Fruit fly (Drosophila melanogaster) whole organism, embryonic: ENCODE measurements around the gene RpL18.

Experiments used
- BtbVII ChIP-seq: fragments of 200-800 bp; sonication (Bioruptor generic); optimal IDR thresholded peaks from 3 replicates; lab custom pipeline; 2017; ENCODE audit warnings: missing biosample characterization, mild to moderate bottlenecking, missing genetic modification characterization
- CG10321 ChIP-seq: fragments of 200-800 bp; sonication (Bioruptor generic); IDR thresholded peaks from 2 replicates; pipeline ENCODE4 v1.3.6; 2022; ENCODE audit warnings: missing biosample characterization, missing genetic modification characterization
- CG11696 ChIP-seq: fragments of 200-800 bp; sonication (Bioruptor generic); IDR thresholded peaks from 2 replicates; pipeline ENCODE4 v1.3.6; 2022; ENCODE audit warnings: missing biosample characterization, missing genetic modification characterization
- CG12391 ChIP-seq: fragments of 200-800 bp; sonication (Bioruptor generic); optimal IDR thresholded peaks from 3 replicates; lab custom pipeline; 2018; ENCODE audit warnings: missing biosample characterization, mild to moderate bottlenecking, missing genetic modification characterization, moderate library complexity
- CG12769 ChIP-seq: fragments of 200-800 bp; sonication (Bioruptor generic); optimal IDR thresholded peaks from 2 replicates; lab custom pipeline; 2019; ENCODE audit warnings: missing biosample characterization, mild to moderate bottlenecking, missing genetic modification characterization, moderate library complexity
- CG13775 ChIP-seq: fragments of 200-800 bp; sonication (Bioruptor generic); optimal IDR thresholded peaks from 3 replicates; lab custom pipeline; 2017; ENCODE audit warnings: missing biosample characterization, mild to moderate bottlenecking, missing genetic modification characterization
- CG13894 ChIP-seq: fragments of 200-800 bp; sonication (Bioruptor generic); optimal IDR thresholded peaks from 3 replicates; lab custom pipeline; 2018; ENCODE audit warnings: missing biosample characterization, mild to moderate bottlenecking, missing genetic modification characterization, moderate library complexity
- CG14710 ChIP-seq: fragments of 200-800 bp; sonication (Bioruptor generic); optimal IDR thresholded peaks from 3 replicates; lab custom pipeline; 2019; ENCODE audit warnings: missing biosample characterization, mild to moderate bottlenecking, missing genetic modification characterization, moderate library complexity
- CG15479 ChIP-seq: fragments of 200-800 bp; sonication (Bioruptor generic); optimal IDR thresholded peaks from 3 replicates; lab custom pipeline; 2019; ENCODE audit warnings: missing biosample characterization, mild to moderate bottlenecking, missing genetic modification characterization, moderate library complexity
- CG15696 ChIP-seq: fragments of 200-800 bp; sonication (Bioruptor generic); optimal IDR thresholded peaks from 2 replicates; lab custom pipeline; 2019; ENCODE audit warnings: missing biosample characterization, mild to moderate bottlenecking, missing genetic modification characterization, moderate library complexity
- CG16813 ChIP-seq: fragments of 200-800 bp; sonication (Bioruptor generic); IDR thresholded peaks from 3 replicates; pipeline ENCODE4 v1.3.6; 2022; ENCODE audit warnings: missing biosample characterization, missing genetic modification characterization; ENCODE audit not compliant: partially characterized antibody
- CG17385 ChIP-seq: fragments of 200-800 bp; sonication (Bioruptor generic); optimal IDR thresholded peaks from 3 replicates; lab custom pipeline; 2018; ENCODE audit warnings: missing biosample characterization, mild to moderate bottlenecking, missing genetic modification characterization
- CG18476 ChIP-seq: fragments of 200-800 bp; sonication (Bioruptor generic); optimal IDR thresholded peaks from 2 replicates; lab custom pipeline; 2016; ENCODE audit warnings: missing biosample characterization, mild to moderate bottlenecking, missing genetic modification characterization
- CG18599 ChIP-seq: fragments of 200-800 bp; sonication (Bioruptor generic); optimal IDR thresholded peaks from 3 replicates; lab custom pipeline; 2017; ENCODE audit warnings: missing biosample characterization, missing genetic modification characterization, mild to moderate bottlenecking, moderate library complexity, missing genetic modification reagents
- CG2712 ChIP-seq: fragments of 200-800 bp; optimal IDR thresholded peaks from 3 replicates; lab custom pipeline; 2019; ENCODE audit warnings: missing biosample characterization, mild to moderate bottlenecking, missing genetic modification characterization, moderate library complexity
- CG31441 ChIP-seq: fragments of 200-800 bp; sonication (Bioruptor generic); IDR thresholded peaks from 2 replicates; pipeline ENCODE4 v1.3.6; 2022; ENCODE audit warnings: missing biosample characterization, missing genetic modification characterization
- CG3163 ChIP-seq: fragments of 200-800 bp; sonication (Bioruptor generic); optimal IDR thresholded peaks from 3 replicates; lab custom pipeline; 2016; ENCODE audit warnings: missing biosample characterization, missing genetic modification characterization
- CG3995 ChIP-seq: fragments of 200-800 bp; sonication (Bioruptor generic); optimal IDR thresholded peaks from 3 replicates; lab custom pipeline; 2016; ENCODE audit warnings: missing biosample characterization, missing genetic modification characterization
- CG6654 ChIP-seq: fragments of 200-800 bp; sonication (Bioruptor generic); optimal IDR thresholded peaks from 2 replicates; lab custom pipeline; 2017; ENCODE audit warnings: missing biosample characterization, mild to moderate bottlenecking, missing genetic modification characterization
- CG7372 ChIP-seq: fragments of 200-800 bp; sonication (Bioruptor generic); IDR thresholded peaks from 2 replicates; pipeline ENCODE4 v1.3.6; 2022; ENCODE audit warnings: missing biosample characterization, missing genetic modification characterization
- CTCF ChIP-seq: fragments of 200-800 bp; sonication (Bioruptor generic); optimal IDR thresholded peaks from 2 replicates; lab custom pipeline; 2017; ENCODE audit warnings: missing biosample characterization, mild to moderate bottlenecking, missing genetic modification characterization, moderate library complexity
- Elba2 ChIP-seq: fragments of 200-800 bp; sonication (Bioruptor generic); optimal IDR thresholded peaks from 3 replicates; lab custom pipeline; 2016; ENCODE audit warnings: missing biosample characterization, missing genetic modification characterization
- Hr39 ChIP-seq: fragments of >200 bp; optimal IDR thresholded peaks from 2 replicates; lab custom pipeline; 2017
- Hr51 ChIP-seq, 2 experiments: fragments of 200-800 bp; sonication (Bioruptor generic); optimal IDR thresholded peaks; 2 replicates in 1 of 2; 3 replicates in 1 of 2; lab custom pipeline; 2016 to 2018; ENCODE audit warnings: missing biosample characterization in 2 of 2, missing genetic modification characterization in 2 of 2, mild to moderate bottlenecking in 1 of 2, moderate library complexity in 1 of 2
- Hsf ChIP-seq: fragments of 200-800 bp; sonication (Bioruptor generic); optimal IDR thresholded peaks from 3 replicates; lab custom pipeline; 2016; ENCODE audit warnings: missing biosample characterization, missing genetic modification characterization
- NK7.1 ChIP-seq: fragments of 200-800 bp; sonication (Bioruptor generic); optimal IDR thresholded peaks from 3 replicates; lab custom pipeline; 2016; ENCODE audit warnings: missing biosample characterization, missing genetic modification characterization
- Nf-YC ChIP-seq: fragments of 200-800 bp; optimal IDR thresholded peaks from 3 replicates; lab custom pipeline; 2019; ENCODE audit warnings: missing biosample characterization, mild to moderate bottlenecking, missing genetic modification characterization, moderate library complexity
- NfI ChIP-seq: fragments of 200-800 bp; sonication (Bioruptor generic); optimal IDR thresholded peaks from 3 replicates; lab custom pipeline; 2018; ENCODE audit warnings: missing biosample characterization, mild to moderate bottlenecking, missing genetic modification characterization, moderate library complexity
- Sox100B ChIP-seq: fragments of 200-800 bp; sonication (Bioruptor generic); optimal IDR thresholded peaks from 3 replicates; lab custom pipeline; 2018; ENCODE audit warnings: missing biosample characterization, mild to moderate bottlenecking, missing genetic modification characterization
- Ssrp ChIP-seq: fragments of 200-800 bp; sonication (Bioruptor generic); optimal IDR thresholded peaks from 2 replicates; lab custom pipeline; 2018; ENCODE audit warnings: missing biosample characterization, mild to moderate bottlenecking, missing genetic modification characterization, moderate library complexity
- Stat92E ChIP-seq, 3 experiments: fragments of >200 bp in 2 of 3; fragments of 200-800 bp in 1 of 3; sonication (Bioruptor generic) in 1 of 3; optimal IDR thresholded peaks; 2 replicates each; lab custom pipeline; 2017 to 2019; ENCODE audit warnings: missing biosample characterization in 3 of 3, missing genetic modification characterization in 3 of 3, mild to moderate bottlenecking in 1 of 3, moderate library complexity in 1 of 3
- ab ChIP-seq: fragments of 200-800 bp; sonication (Bioruptor generic); optimal IDR thresholded peaks from 2 replicates; lab custom pipeline; 2016; ENCODE audit warnings: missing biosample characterization, missing genetic modification characterization
- bsh ChIP-seq, 2 experiments: fragments of 200-800 bp; sonication (Bioruptor generic); optimal IDR thresholded peaks; 2 replicates each; lab custom pipeline; 2017 to 2018; ENCODE audit warnings: mild to moderate bottlenecking in 2 of 2, missing biosample characterization in 2 of 2, missing genetic modification characterization in 2 of 2, moderate library complexity in 1 of 2
- chif ChIP-seq, 2 experiments: fragments of 200-800 bp; sonication (Bioruptor generic); optimal IDR thresholded peaks; 3 replicates each; lab custom pipeline; 2016; ENCODE audit warnings: missing biosample characterization in 2 of 2, missing genetic modification characterization in 2 of 2
- croc ChIP-seq: fragments of 200-800 bp; sonication (Bioruptor generic); conservative IDR thresholded peaks from 3 replicates; pipeline ENCODE4 v1.3.6; 2022; ENCODE audit warnings: missing biosample characterization, missing genetic modification characterization
- da ChIP-seq: fragments of 200-800 bp; sonication (Bioruptor generic); optimal IDR thresholded peaks from 2 replicates; lab custom pipeline; 2016; ENCODE audit warnings: missing biosample characterization, missing genetic modification characterization
- dan ChIP-seq: fragments of 200-800 bp; sonication (Bioruptor generic); IDR thresholded peaks from 2 replicates; pipeline ENCODE4 v1.3.6; 2022; ENCODE audit warnings: missing biosample characterization, missing genetic modification characterization
- dati ChIP-seq: fragments of 200-800 bp; sonication (Bioruptor generic); IDR thresholded peaks from 2 replicates; pipeline ENCODE4 v1.3.6; 2022; ENCODE audit warnings: missing biosample characterization, missing genetic modification characterization
- disco-r ChIP-seq: fragments of 200-800 bp; sonication (Bioruptor generic); optimal IDR thresholded peaks from 2 replicates; lab custom pipeline; 2016; ENCODE audit warnings: missing biosample characterization, missing genetic modification characterization
- dmrt99B ChIP-seq: fragments of 200-800 bp; sonication (Bioruptor generic); optimal IDR thresholded peaks from 2 replicates; lab custom pipeline; 2018; ENCODE audit warnings: missing biosample characterization, mild to moderate bottlenecking, missing genetic modification characterization, moderate library complexity
- ems ChIP-seq: fragments of 200-800 bp; sonication (Bioruptor generic); optimal IDR thresholded peaks from 3 replicates; lab custom pipeline; 2016; ENCODE audit warnings: missing biosample characterization, missing genetic modification characterization
- fd64A ChIP-seq: fragments of 200-800 bp; sonication (Bioruptor generic); optimal IDR thresholded peaks from 3 replicates; lab custom pipeline; 2018; ENCODE audit warnings: missing biosample characterization, mild to moderate bottlenecking, missing genetic modification characterization
- gcm ChIP-seq: fragments of 200-800 bp; sonication (Bioruptor generic); optimal IDR thresholded peaks from 2 replicates; lab custom pipeline; 2019; ENCODE audit warnings: missing biosample characterization, mild to moderate bottlenecking, missing genetic modification characterization, moderate library complexity
- lbe ChIP-seq: fragments of 200-800 bp; sonication (Bioruptor generic); optimal IDR thresholded peaks from 2 replicates; lab custom pipeline; 2016; ENCODE audit warnings: missing biosample characterization, mild to moderate bottlenecking, missing genetic modification characterization
- p53 ChIP-seq: fragments of 200-800 bp; sonication (Bioruptor generic); optimal IDR thresholded peaks from 2 replicates; lab custom pipeline; 2016; ENCODE audit warnings: missing biosample characterization, missing genetic modification characterization
- pros ChIP-seq: fragments of 200-800 bp; sonication (Bioruptor generic); optimal IDR thresholded peaks from 3 replicates; lab custom pipeline; 2019; ENCODE audit warnings: missing biosample characterization, mild to moderate bottlenecking, missing genetic modification characterization, moderate library complexity
- repo ChIP-seq: fragments of 200-800 bp; sonication (Bioruptor generic); optimal IDR thresholded peaks from 2 replicates; lab custom pipeline; 2016; ENCODE audit warnings: missing biosample characterization, missing genetic modification characterization
- slbo ChIP-seq: fragments of 200-800 bp; sonication (Bioruptor generic); IDR thresholded peaks from 2 replicates; pipeline ENCODE4 v1.3.6; 2022; ENCODE audit warnings: missing biosample characterization, missing genetic modification characterization
- sna ChIP-seq: fragments of 200-800 bp; sonication (Bioruptor generic); IDR thresholded peaks from 2 replicates; pipeline ENCODE4 v1.3.6; 2022; ENCODE audit warnings: missing biosample characterization, missing genetic modification characterization; ENCODE audit not compliant: partially characterized antibody
- vvl ChIP-seq: fragments of 200-800 bp; sonication (Bioruptor generic); IDR thresholded peaks from 2 replicates; pipeline ENCODE4 v1.3.6; 2022; ENCODE audit warnings: missing biosample characterization, missing genetic modification characterization
- wdn ChIP-seq: fragments of 200-800 bp; sonication (Bioruptor generic); IDR thresholded peaks from 2 replicates; pipeline ENCODE4 v1.3.6; 2022; ENCODE audit warnings: missing biosample characterization, missing genetic modification characterization

RpL18 gene

dm6 chr3L:7250469-7250868, 9.3 kb upstream of the RpL18 start, which contains the start of gene MED4 (continued):
- TF ChIP-seq wdn (GFP tag; lab: Robert Waterston, UW) (peak; percentile 67), Elba2 (GFP tag; lab: Kevin White, UChicago) (no peak), CG3163 (peak; percentile 72), Stat92E (GFP tag; optimal IDR thresholded peaks at IDR 0.05; lab: Kevin White, UChicago) (peak in 1 of 3 experiments; percentile 58), CG14710 (tag; lab: Kevin White, UChicago) (peak; percentile 75), CG13894 (tag; lab: Kevin White, UChicago) (peak; percentile 72), CG17385 (peak; percentile 67), chif (GFP tag; optimal IDR thresholded peaks at IDR 0.05; lab: Kevin White, UChicago) (peak; percentile 68 to 82), CG15696 (peak; percentile 58), Hr51 (GFP tag; optimal IDR thresholded peaks at IDR 0.05; lab: Kevin White, UChicago) (peak; percentile 74 to 78), CG3995 (peak; percentile 29), CG16813 (no peak), CG12391 (tag; lab: Kevin White, UChicago) (peak; percentile 82), CG18599 (GFP tag; lab: Kevin White, UChicago) (peak; percentile 84), gcm (GFP tag; lab: Kevin White, UChicago) (peak; percentile 64), ems (GFP tag; lab: Kevin White, UChicago) (peak; percentile 81), slbo (peak; percentile 91), CG11696 (GFP tag; lab: Robert Waterston, UW) (no peak), ab (GFP tag; lab: Kevin White, UChicago) (peak; percentile 66), sna (GFP tag; lab: Robert Waterston, UW) (no peak), Hr39 (lab: Kevin White, UChicago) (no peak), fd64A (peak; percentile 10), da (peak; percentile 37), bsh (GFP tag; optimal IDR thresholded peaks at IDR 0.05; lab: Kevin White, UChicago) (peak; percentile 48 to 71), CG31441 (peak; percentile 60), Ssrp (tag; lab: Kevin White, UChicago) (peak; percentile 59), CG13775 (GFP tag; lab: Kevin White, UChicago) (peak; percentile 55), lbe (peak; percentile 48), CG15479 (GFP tag; lab: Kevin White, UChicago) (no peak), Sox100B (GFP tag; lab: Kevin White, UChicago) (no peak), disco-r (GFP tag; lab: Kevin White, UChicago) (peak; percentile 69), CG18476 (GFP tag; lab: Kevin White, UChicago) (peak; percentile 55), NK7.1 (peak; percentile 66), CG7372 (GFP tag; lab: Robert Waterston, UW) (peak; percentile 36; the same call in 1 of the 2 replicates), vvl (peak; percentile 88), NfI (GFP tag; lab: Kevin White, UChicago) (peak; percentile 82), p53 (GFP tag; lab: Kevin White, UChicago) (peak; percentile 75), dati (GFP tag; lab: Robert Waterston, UW) (peak; percentile 18; the same call in 1 of the 2 replicates), croc (GFP tag; lab: Robert Waterston, UW) (peak; percentile 41; the same call in 1 of the 3 replicates), BtbVII (GFP tag; lab: Kevin White, UChicago) (peak; percentile 75), CG12769 (tag; lab: Kevin White, UChicago) (peak; percentile 85), dmrt99B (tag; lab: Kevin White, UChicago) (no peak), CTCF (GFP tag; lab: Kevin White, UChicago) (peak; percentile 24), CG2712 (tag; lab: Kevin White, UChicago) (peak; percentile 77), dan (GFP tag; lab: Robert Waterston, UW) (no peak), Hsf (GFP tag; lab: Kevin White, UChicago) (peak; percentile 89), CG10321 (GFP tag; lab: Robert Waterston, UW) (no peak), Nf-YC (tag; lab: Kevin White, UChicago) (peak; percentile 49), repo (peak; percentile 83), CG6654 (GFP tag; lab: Kevin White, UChicago) (peak; percentile 21), pros (GFP tag; lab: Kevin White, UChicago) (no peak)
